Worm (Caenorhabditis elegans) whole organism, early embryonic: ENCODE results near the gene golg-4.

Source experiments
- ceh-36 ChIP-seq: sonication (generic microtip); optimal IDR thresholded peaks from 2 replicates; lab custom pipeline; 2016; ENCODE audit warnings: missing genetic modification characterization, inconsistent platforms, missing compliant biosample characterization
- flt-1 ChIP-seq: fragments of 200-800 bp; sonication (Bioruptor generic); IDR thresholded peaks from 2 replicates; pipeline ENCODE4 v1.3.6; 2022; ENCODE audit warnings: missing genetic modification characterization, missing compliant biosample characterization
- scrt-1 ChIP-seq: fragments of 200-800 bp; sonication (Bioruptor generic); IDR thresholded peaks from 2 replicates; pipeline ENCODE4 v1.3.6; 2022; ENCODE audit warnings: missing genetic modification characterization, missing compliant biosample characterization

DNA sequence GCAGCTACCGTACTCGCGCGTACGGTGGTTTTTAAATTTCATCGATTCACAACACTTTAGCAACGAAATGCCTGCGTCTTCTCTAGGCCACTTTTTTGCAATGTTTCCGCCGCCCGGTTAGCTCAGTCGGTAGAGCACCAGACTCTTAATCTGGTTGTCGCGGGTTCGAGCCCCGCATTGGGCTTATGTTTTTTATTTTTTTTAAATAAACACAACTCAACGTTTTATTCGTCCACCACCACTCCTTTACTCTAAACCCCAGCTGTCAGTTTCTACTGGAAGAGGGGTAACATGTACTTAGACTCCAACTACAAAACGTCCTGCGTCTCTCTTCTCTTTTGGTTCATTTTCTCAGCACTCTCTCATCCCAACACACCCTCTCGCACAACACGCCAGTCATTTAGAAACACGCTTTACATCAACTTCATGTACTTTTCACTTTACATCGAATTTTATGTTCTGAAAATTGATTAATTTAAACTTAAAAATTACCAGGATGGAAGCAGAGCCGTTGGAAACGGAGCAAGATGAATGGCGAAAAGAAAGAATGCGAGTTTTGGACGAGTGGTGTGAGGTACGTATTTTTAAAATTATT, 15.8 kb upstream of the golg-4 start, which contains the start of the genes elmd-1 and hecw-1:
- TF ChIP-seq ceh-36 (tag; lab: Kevin White, UChicago) (peak; percentile 52), scrt-1 (GFP tag; lab: Robert Waterston, UW) (peak; percentile 66), flt-1 (GFP tag; lab: Robert Waterston, UW) (0 out of 2 replicates have a peak, but pooled peaks have one; percentile 19)
